Worm (Caenorhabditis elegans) whole organism, mixed stage, embryonic: ENCODE data around the gene paa-1.

ENCODE experiments used
- M03D4.4 ChIP-seq: sonication (generic microtip); optimal IDR thresholded peaks from 2 replicates; lab custom pipeline; 2017; ENCODE audit warnings: mild to moderate bottlenecking, missing genetic modification characterization, missing compliant biosample characterization
- bed-3 ChIP-seq: fragments of 200-800 bp; sonication (Bioruptor generic); optimal IDR thresholded peaks from 3 replicates; lab custom pipeline; 2018; ENCODE audit warnings: mild to moderate bottlenecking, missing genetic modification characterization, moderate library complexity, missing compliant biosample characterization
- blmp-1 ChIP-seq: fragments of 150-350 bp; optimal IDR thresholded peaks from 2 replicates; lab custom pipeline; 2014; ENCODE audit warnings: missing biosample characterization, missing genetic modification characterization
- ceh-39 ChIP-seq: fragments of 150-350 bp; optimal IDR thresholded peaks from 2 replicates; lab custom pipeline; 2014; ENCODE audit warnings: missing biosample characterization, missing genetic modification characterization
- ceh-43 ChIP-seq: fragments of 200-800 bp; sonication (Bioruptor generic); optimal IDR thresholded peaks from 2 replicates; lab custom pipeline; 2018; ENCODE audit warnings: mild to moderate bottlenecking, missing genetic modification characterization, moderate library complexity, missing compliant biosample characterization
- ceh-83 ChIP-seq: fragments of 200-800 bp; sonication (Bioruptor generic); optimal IDR thresholded peaks from 2 replicates; lab custom pipeline; 2018; ENCODE audit warnings: mild to moderate bottlenecking, missing genetic modification characterization, missing compliant biosample characterization
- ces-1 ChIP-seq: fragments of 150-350 bp; optimal IDR thresholded peaks from 2 replicates; lab custom pipeline; 2014; ENCODE audit warnings: missing biosample characterization, missing genetic modification reagents, missing genetic modification characterization
- cnd-1 ChIP-seq: fragments of 200-800 bp; sonication (Bioruptor generic); optimal IDR thresholded peaks from 2 replicates; lab custom pipeline; 2018; ENCODE audit warnings: mild to moderate bottlenecking, missing genetic modification characterization, missing compliant biosample characterization
- elt-1 ChIP-seq: sonication (generic microtip); optimal IDR thresholded peaks from 2 replicates; lab custom pipeline; 2017; ENCODE audit warnings: missing genetic modification characterization, mild to moderate bottlenecking, missing compliant biosample characterization, antibody characterized with exemption, moderate library complexity, borderline replicate concordance; ENCODE audit not compliant: insufficient read depth
- elt-3 ChIP-seq: fragments of 150-350 bp; optimal IDR thresholded peaks from 2 replicates; lab custom pipeline; 2014; ENCODE audit warnings: missing biosample characterization, missing genetic modification characterization
- ham-2 ChIP-seq: fragments of 200-800 bp; sonication (Bioruptor generic); optimal IDR thresholded peaks from 2 replicates; lab custom pipeline; 2018; ENCODE audit warnings: mild to moderate bottlenecking, missing genetic modification characterization, missing compliant biosample characterization
- hlh-1 ChIP-seq: fragments of 150-350 bp; optimal IDR thresholded peaks from 2 replicates; lab custom pipeline; 2014; ENCODE audit warnings: missing biosample characterization, missing genetic modification reagents, missing genetic modification characterization
- lin-13 ChIP-seq: fragments of 150-350 bp; optimal IDR thresholded peaks from 2 replicates; lab custom pipeline; 2014; ENCODE audit warnings: missing biosample characterization, missing genetic modification characterization
- lin-32 ChIP-seq: fragments of 200-800 bp; sonication (Bioruptor generic); optimal IDR thresholded peaks from 2 replicates; lab custom pipeline; 2018; ENCODE audit warnings: mild to moderate bottlenecking, missing genetic modification characterization, missing compliant biosample characterization
- lsy-2 ChIP-seq: fragments of 150-350 bp; optimal IDR thresholded peaks from 2 replicates; lab custom pipeline; 2014; ENCODE audit warnings: missing biosample characterization, missing genetic modification characterization
- mab-5 ChIP-seq: fragments of 150-350 bp; optimal IDR thresholded peaks from 2 replicates; lab custom pipeline; 2014; ENCODE audit warnings: missing biosample characterization, missing genetic modification characterization
- mep-1 ChIP-seq: fragments of 150-350 bp; optimal IDR thresholded peaks from 2 replicates; lab custom pipeline; 2017; ENCODE audit warnings: missing biosample characterization, missing genetic modification reagents, missing genetic modification characterization, inconsistent platforms
- mls-2 ChIP-seq: sonication (generic microtip); optimal IDR thresholded peaks from 2 replicates; lab custom pipeline; 2016; ENCODE audit warnings: mild to moderate bottlenecking, missing genetic modification characterization, moderate library complexity, missing compliant biosample characterization
- nhr-12 ChIP-seq: fragments of 150-350 bp; optimal IDR thresholded peaks from 2 replicates; lab custom pipeline; 2014; ENCODE audit warnings: missing biosample characterization, missing genetic modification characterization
- nhr-2 ChIP-seq: fragments of 150-350 bp; optimal IDR thresholded peaks from 2 replicates; lab custom pipeline; 2014; ENCODE audit warnings: missing biosample characterization, missing genetic modification characterization
- nhr-237 ChIP-seq: fragments of 150-350 bp; optimal IDR thresholded peaks from 2 replicates; lab custom pipeline; 2014; ENCODE audit warnings: missing biosample characterization, missing genetic modification characterization
- pha-4 ChIP-seq: fragments of 150-350 bp; optimal IDR thresholded peaks from 2 replicates; lab custom pipeline; 2018; ENCODE audit warnings: missing biosample characterization, missing genetic modification reagents, missing genetic modification characterization
- sem-2 ChIP-seq: fragments of 200-800 bp; sonication (Bioruptor generic); optimal IDR thresholded peaks from 2 replicates; lab custom pipeline; 2018; ENCODE audit warnings: mild to moderate bottlenecking, missing genetic modification characterization, missing compliant biosample characterization
- snpc-4 ChIP-seq: fragments of 150-350 bp; optimal IDR thresholded peaks from 2 replicates; lab custom pipeline; 2014; ENCODE audit warnings: missing biosample characterization, missing genetic modification characterization
- sptf-1 ChIP-seq: sonication (generic microtip); optimal IDR thresholded peaks from 2 replicates; lab custom pipeline; 2017; ENCODE audit warnings: mild to moderate bottlenecking, missing genetic modification characterization, moderate library complexity, missing compliant biosample characterization
- tbx-8 ChIP-seq: fragments of 200-800 bp; sonication (Bioruptor generic); optimal IDR thresholded peaks from 2 replicates; lab custom pipeline; 2018; ENCODE audit warnings: mild to moderate bottlenecking, missing genetic modification characterization, moderate library complexity, missing compliant biosample characterization
- unc-120 ChIP-seq: sonication (generic microtip); optimal IDR thresholded peaks from 2 replicates; lab custom pipeline; 2017; ENCODE audit warnings: missing genetic modification characterization, missing compliant biosample characterization; ENCODE audit not compliant: poor library complexity, severe bottlenecking
- unc-39 ChIP-seq: fragments of 150-350 bp; optimal IDR thresholded peaks from 2 replicates; lab custom pipeline; 2014; ENCODE audit warnings: missing biosample characterization, missing genetic modification characterization
- zip-8 ChIP-seq: fragments of 150-350 bp; optimal IDR thresholded peaks from 2 replicates; lab custom pipeline; 2014; ENCODE audit warnings: missing biosample characterization, missing genetic modification characterization
- ztf-11 ChIP-seq: fragments of 150-350 bp; optimal IDR thresholded peaks from 2 replicates; lab custom pipeline; 2014; ENCODE audit warnings: missing biosample characterization, missing genetic modification characterization

The paa-1 gene

DNA sequence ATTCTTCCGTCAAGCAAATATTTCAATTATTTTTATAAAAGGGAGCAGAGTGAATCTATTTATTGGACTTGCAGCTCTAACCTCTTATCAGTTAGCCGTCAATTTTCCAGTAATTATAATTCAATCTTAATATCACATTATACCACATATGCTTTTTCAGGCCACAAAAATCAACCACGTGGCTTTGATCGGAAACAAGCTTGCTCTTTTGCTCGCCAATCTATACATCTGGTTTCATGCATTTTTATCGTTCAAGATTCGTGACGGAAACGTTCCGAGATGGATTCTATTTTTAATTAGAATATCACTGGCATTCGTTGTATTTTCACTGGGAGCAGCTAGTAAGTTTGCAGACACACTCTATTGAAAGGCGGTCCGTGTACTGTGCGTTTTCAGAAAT lies 43.5 kb upstream of the paa-1 start:
- TF ChIP-seq bed-3 (GFP tag; lab: Kevin White, UChicago) (no peak), ceh-39 (tag; lab: Kevin White, UChicago) (no peak), sptf-1 (tag; lab: Kevin White, UChicago) (no peak), tbx-8 (GFP tag; lab: Kevin White, UChicago) (no peak), ztf-11 (tag; lab: Kevin White, UChicago) (no peak), M03D4.4 (tag; lab: Kevin White, UChicago) (no peak), ceh-83 (GFP tag; lab: Kevin White, UChicago) (no peak), mls-2 (tag; lab: Kevin White, UChicago) (no peak), elt-1 (tag; lab: Kevin White, UChicago) (no peak), pha-4 (no peak), ces-1 (GFP tag; lab: Kevin White, UChicago) (no peak), mep-1 (tag; lab: Kevin White, UChicago) (no peak), unc-39 (tag; lab: Kevin White, UChicago) (no peak), ham-2 (GFP tag; lab: Kevin White, UChicago) (no peak), zip-8 (tag; lab: Kevin White, UChicago) (no peak), unc-120 (tag; lab: Kevin White, UChicago) (no peak)

DNA sequence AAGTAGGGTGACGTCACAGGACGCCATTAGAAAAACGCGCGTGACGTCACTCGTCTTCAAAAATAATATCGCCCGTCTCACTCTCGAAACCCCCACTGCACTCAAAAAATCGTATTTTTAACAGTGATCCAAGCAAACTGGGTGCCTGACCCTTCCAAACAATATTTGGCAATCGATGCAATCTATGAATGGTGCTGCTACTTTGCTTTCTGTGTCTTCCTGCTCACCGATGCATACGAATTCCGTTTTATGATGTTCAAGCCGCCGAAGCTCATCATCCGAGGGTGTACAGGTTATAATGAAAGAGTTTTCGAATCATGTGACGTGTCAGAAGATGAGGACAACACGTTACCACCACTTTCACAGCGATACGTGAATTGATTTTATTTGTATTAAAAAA lies 42.9 kb upstream of the paa-1 start, which contains the start of gene W03A5.1:
Gene W03A5.1, plus strand, starts transcription at position 301 of the 400 bp plus-strand sequence.
- TF ChIP-seq zip-8 (tag; lab: Kevin White, UChicago) (peak; percentile 87), ceh-39 (tag; lab: Kevin White, UChicago) (no peak)
- TF ChIP-seq, all 35 proteins: peak for 1

DNA sequence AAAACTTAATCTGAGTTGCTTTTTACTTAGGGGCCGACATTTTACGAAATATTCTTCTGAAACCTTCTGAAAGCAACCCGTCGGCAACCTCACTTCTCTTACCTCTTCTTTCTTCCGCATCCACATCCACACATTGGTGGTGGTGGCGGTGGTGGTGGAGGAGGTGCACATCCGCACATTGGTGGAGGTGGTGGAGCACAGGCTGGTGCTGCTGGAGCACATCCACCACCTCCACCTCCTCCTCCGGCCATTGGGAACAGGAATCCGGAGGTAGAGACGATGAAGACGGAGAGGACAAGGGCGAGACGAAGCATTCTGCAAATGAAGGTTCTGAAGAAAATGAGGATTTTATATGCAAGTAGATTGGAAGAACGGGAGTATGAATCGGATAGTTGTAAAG lies 36.9 kb upstream of the paa-1 start, which contains the start of gene grl-22:
Gene grl-22, minus strand, starts transcription at position 332 of the 400 bp plus-strand sequence.
- TF ChIP-seq hlh-1 (tag; lab: Kevin White, UChicago): no peak
- TF ChIP-seq unc-39 (tag; lab: Kevin White, UChicago): no peak
- no peak for TF ChIP-seq nhr-12 (tag; lab: Kevin White, UChicago)
- no peak for TF ChIP-seq ceh-43
- no peak for TF ChIP-seq mls-2 (tag; lab: Kevin White, UChicago)
- TF ChIP-seq M03D4.4 (tag; lab: Kevin White, UChicago): no peak
- TF ChIP-seq blmp-1 (tag; lab: Kevin White, UChicago): no peak
- no peak for TF ChIP-seq sem-2 (GFP tag; lab: Kevin White, UChicago)
- no peak for TF ChIP-seq nhr-237
- no peak for TF ChIP-seq snpc-4 (tag; lab: Kevin White, UChicago)
- no peak for TF ChIP-seq ham-2 (GFP tag; lab: Kevin White, UChicago)
- no peak for TF ChIP-seq unc-120 (tag; lab: Kevin White, UChicago)
- TF ChIP-seq pha-4: no peak

DNA sequence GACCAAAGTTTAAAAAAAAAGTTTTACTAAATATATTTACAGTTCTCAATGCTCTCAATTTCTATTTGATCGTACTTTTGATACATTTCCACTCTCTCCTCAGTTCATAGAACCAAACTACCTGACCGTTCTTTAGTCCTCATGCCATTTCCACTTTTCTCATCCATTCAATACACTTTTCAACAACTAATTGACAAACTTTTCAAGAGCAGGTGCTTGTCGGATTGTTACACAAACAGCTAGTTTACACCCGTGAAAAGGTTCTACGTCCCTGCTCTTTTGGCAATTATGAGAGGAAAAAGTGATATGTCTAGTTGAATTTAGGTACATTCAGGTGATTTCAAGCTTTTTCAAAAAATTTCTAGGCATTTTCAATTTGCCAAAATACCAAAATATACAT lies 32.6 kb upstream of the paa-1 start:
- TF ChIP-seq hlh-1 (tag; lab: Kevin White, UChicago) (peak; percentile 81), unc-120 (tag; lab: Kevin White, UChicago) (peak; percentile 31), ztf-11 (tag; lab: Kevin White, UChicago) (no peak)

DNA sequence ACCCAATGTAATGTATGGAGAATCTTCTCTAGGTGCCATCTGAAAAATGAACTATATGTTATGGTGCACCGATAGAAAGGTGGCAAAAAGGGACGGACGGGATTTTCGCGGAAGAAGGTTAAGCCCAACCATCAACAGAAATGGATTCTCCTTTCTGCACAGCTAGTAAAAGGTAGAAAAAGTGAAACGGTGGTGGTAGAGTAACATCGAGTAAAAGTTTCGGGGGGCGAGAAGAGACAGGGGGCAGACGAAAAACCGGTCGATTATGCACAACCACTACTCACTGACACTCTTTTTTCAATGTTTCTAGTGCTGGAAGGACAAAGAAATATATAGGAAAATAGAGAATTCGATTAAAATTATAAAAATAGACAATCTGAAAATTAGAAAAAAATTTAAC lies 31.0 kb upstream of the paa-1 start:
- TF ChIP-seq lsy-2 (tag; lab: Kevin White, UChicago) (no peak), elt-3 (no peak), sem-2 (GFP tag; lab: Kevin White, UChicago) (no peak), unc-120 (tag; lab: Kevin White, UChicago) (no peak), ceh-83 (GFP tag; lab: Kevin White, UChicago) (no peak), cnd-1 (tag; lab: Kevin White, UChicago) (no peak), ces-1 (GFP tag; lab: Kevin White, UChicago) (no peak), zip-8 (tag; lab: Kevin White, UChicago) (no peak), lin-13 (no peak), nhr-12 (tag; lab: Kevin White, UChicago) (no peak), snpc-4 (tag; lab: Kevin White, UChicago) (no peak)

DNA sequence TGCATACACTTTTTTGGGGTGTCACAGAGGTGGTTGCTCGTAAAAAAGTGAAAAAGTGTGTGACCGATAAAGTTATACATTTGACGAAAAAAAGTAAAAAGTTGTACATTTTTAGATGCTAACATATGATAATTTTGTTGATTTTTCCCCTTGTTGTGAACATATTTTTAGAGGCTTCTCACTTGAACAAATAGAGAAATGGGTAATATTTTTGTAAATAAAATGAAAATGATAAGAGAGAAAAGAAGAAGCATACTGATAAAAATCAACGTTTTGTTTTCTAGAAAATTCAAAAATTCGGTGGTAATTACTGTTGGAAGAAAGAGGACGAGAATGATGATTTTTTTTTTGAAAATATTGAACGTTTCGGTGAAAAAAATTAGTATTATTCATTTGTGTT lies 30.3 kb upstream of the paa-1 start:
- TF ChIP-seq ztf-11 (tag; lab: Kevin White, UChicago) (no peak), lin-13 (no peak), zip-8 (tag; lab: Kevin White, UChicago) (no peak), elt-3 (no peak), elt-1 (tag; lab: Kevin White, UChicago) (no peak), nhr-237 (no peak), pha-4 (no peak), sem-2 (GFP tag; lab: Kevin White, UChicago) (no peak), mls-2 (tag; lab: Kevin White, UChicago) (no peak), M03D4.4 (tag; lab: Kevin White, UChicago) (no peak), nhr-2 (no peak), ceh-43 (no peak), mep-1 (tag; lab: Kevin White, UChicago) (no peak), nhr-12 (tag; lab: Kevin White, UChicago) (no peak), lin-32 (no peak), unc-39 (tag; lab: Kevin White, UChicago) (no peak), mab-5 (tag; lab: Kevin White, UChicago) (no peak), unc-120 (tag; lab: Kevin White, UChicago) (no peak)
